Fruit fly (Drosophila melanogaster): ENCODE measurements around the gene CG42264.
A peak's percentile ranks its signal among the peaks of the same experiment; 100 is the strongest.

The CG42264 gene

dm6 chrX:5746864-5747861 lies 29.3 kb downstream of the CG42264 start, which contains the start of the genes IntS6 and Rtel1:
Gene IntS6, minus strand, starts transcription at chrX:5747254.
Gene Rtel1, plus strand, starts transcription at chrX:5747747.
- peak; percentile 58 for TF ChIP-seq Dll (optimal IDR thresholded peaks at IDR 0.05)
- TF ChIP-seq CG8478 (optimal IDR thresholded peaks at IDR 0.05): peak; percentile 65
- TF ChIP-seq psq (optimal IDR thresholded peaks at IDR 0.05): no peak

dm6 chrX:5745840-5746815 lies 30.3 kb downstream of the CG42264 start:
- TF ChIP-seq usp (GFP tag; optimal IDR thresholded peaks at IDR 0.05): no peak
- TF ChIP-seq EcR (GFP tag; optimal IDR thresholded peaks at IDR 0.05): no peak
- TF ChIP-seq psq (optimal IDR thresholded peaks at IDR 0.05): no peak
- TF ChIP-seq Dll (optimal IDR thresholded peaks at IDR 0.05): no peak
- no peak for TF ChIP-seq pan (optimal IDR thresholded peaks at IDR 0.05)

- TF ChIP-seq CG8478 (optimal IDR thresholded peaks at IDR 0.05) (no peak), usp (GFP tag; optimal IDR thresholded peaks at IDR 0.05) (no peak), pan (optimal IDR thresholded peaks at IDR 0.05) (no peak)
Observed at dm6 chrX:5744992-5745732, 31.3 kb downstream of the CG42264 start.

dm6 chrX:5744277-5744846 lies 32.1 kb downstream of the CG42264 start:
- TF ChIP-seq psq (optimal IDR thresholded peaks at IDR 0.05) (no peak), EcR (GFP tag; optimal IDR thresholded peaks at IDR 0.05) (no peak), Dll (optimal IDR thresholded peaks at IDR 0.05) (no peak)

dm6 chrX:5741625-5742024 lies 34.8 kb downstream of the CG42264 start:
- TF ChIP-seq psq (optimal IDR thresholded peaks at IDR 0.05) (no peak), EcR (GFP tag; optimal IDR thresholded peaks at IDR 0.05) (no peak), pan (optimal IDR thresholded peaks at IDR 0.05) (no peak), CG8478 (optimal IDR thresholded peaks at IDR 0.05) (no peak), usp (GFP tag; optimal IDR thresholded peaks at IDR 0.05) (no peak), Dll (optimal IDR thresholded peaks at IDR 0.05) (no peak)

- no peak for TF ChIP-seq usp (GFP tag; optimal IDR thresholded peaks at IDR 0.05)
- no peak for TF ChIP-seq psq (optimal IDR thresholded peaks at IDR 0.05)
- no peak for TF ChIP-seq Dll (optimal IDR thresholded peaks at IDR 0.05)
- no peak for TF ChIP-seq pan (optimal IDR thresholded peaks at IDR 0.05)
Observed at dm6 chrX:5737676-5738220, 38.7 kb downstream of the CG42264 start, which contains the start of gene Snx27. Gene Snx27, minus strand, starts transcription at chrX:5738031.

- TF ChIP-seq pan (optimal IDR thresholded peaks at IDR 0.05) (no peak), Dll (optimal IDR thresholded peaks at IDR 0.05) (no peak), usp (GFP tag; optimal IDR thresholded peaks at IDR 0.05) (no peak), CG8478 (optimal IDR thresholded peaks at IDR 0.05) (no peak), EcR (GFP tag; optimal IDR thresholded peaks at IDR 0.05) (no peak), psq (optimal IDR thresholded peaks at IDR 0.05) (no peak)
Observed at dm6 chrX:5737157-5737556, 39.3 kb downstream of the CG42264 start.

dm6 chrX:5735268-5735941 lies 41.0 kb downstream of the CG42264 start:
- no peak for TF ChIP-seq EcR (GFP tag; optimal IDR thresholded peaks at IDR 0.05)
- TF ChIP-seq pan (optimal IDR thresholded peaks at IDR 0.05): no peak
- TF ChIP-seq usp (GFP tag; optimal IDR thresholded peaks at IDR 0.05): no peak
- no peak for TF ChIP-seq CG8478 (optimal IDR thresholded peaks at IDR 0.05)
- TF ChIP-seq psq (optimal IDR thresholded peaks at IDR 0.05): no peak
- no peak for TF ChIP-seq Dll (optimal IDR thresholded peaks at IDR 0.05)

- no peak for TF ChIP-seq EcR (GFP tag; optimal IDR thresholded peaks at IDR 0.05)
Observed at dm6 chrX:5732440-5732839, 44.0 kb downstream of the CG42264 start, which contains the start of gene CG15773. Gene CG15773, plus strand, starts transcription at chrX:5732740.

dm6 chrX:5724744-5725185 lies 51.7 kb downstream of the CG42264 start:
- no peak for TF ChIP-seq EcR (GFP tag; optimal IDR thresholded peaks at IDR 0.05)
- no peak for TF ChIP-seq pan (optimal IDR thresholded peaks at IDR 0.05)
- no peak for TF ChIP-seq CG8478 (optimal IDR thresholded peaks at IDR 0.05)
- no peak for TF ChIP-seq Dll (optimal IDR thresholded peaks at IDR 0.05)
- no peak for TF ChIP-seq psq (optimal IDR thresholded peaks at IDR 0.05)
- no peak for TF ChIP-seq usp (GFP tag; optimal IDR thresholded peaks at IDR 0.05)
